Worm (Caenorhabditis elegans): Measurements from ENCODE around the gene F11A5.5.

Gene F11A5.5

ce11 chrV:16194639-16195038 lies 3.5 kb upstream of the F11A5.5 start, which contains the start of gene rabr-4:
Gene rabr-4, plus strand, starts transcription at chrV:16194939.
- TF ChIP-seq lin-14 (GFP tag; optimal IDR thresholded peaks at IDR 0.05), result no peak
- TF ChIP-seq hlh-4 (tag; optimal IDR thresholded peaks at IDR 0.05), result no peak
- no peak for TF ChIP-seq nhr-47 (tag; optimal IDR thresholded peaks at IDR 0.05)
- peak in 1 of 6 experiments; percentile 20 for TF ChIP-seq elt-3 (tag; optimal IDR thresholded peaks at IDR 0.05)
- TF ChIP-seq blmp-1 (tag; optimal IDR thresholded peaks at IDR 0.05), result peak; percentile 46

DNA sequence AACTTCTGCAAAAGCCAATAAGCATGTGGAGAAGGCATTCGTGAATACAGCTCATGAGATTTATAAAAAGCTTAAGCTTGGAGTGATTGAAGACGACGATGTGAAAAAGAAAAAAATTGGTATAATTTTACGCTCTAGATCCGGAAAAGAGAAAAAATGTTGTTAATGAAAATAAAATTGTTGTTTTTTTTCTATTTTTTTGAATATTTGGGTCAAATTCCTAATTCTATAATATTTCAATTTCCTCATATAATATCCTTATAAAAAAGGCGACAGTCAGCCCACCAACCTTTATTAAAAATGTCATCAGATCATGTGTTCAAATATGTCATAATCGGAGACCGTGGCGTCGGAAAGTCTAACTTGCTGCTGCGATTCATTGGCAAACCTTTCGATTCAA lies 2.7 kb upstream of the F11A5.5 start, which contains the start of gene rabr-3:
rabr-3 (plus strand) TSS at position 301 of the 400 bp plus-strand sequence.
- TF ChIP-seq C34B4.2 (tag; optimal IDR thresholded peaks at IDR 0.05), result no peak
- TF ChIP-seq lsy-2 (tag; optimal IDR thresholded peaks at IDR 0.05), result no peak
- no peak for TF ChIP-seq pqm-1 (tag; optimal IDR thresholded peaks at IDR 0.05)
- TF ChIP-seq ceh-88 (GFP tag; IDR thresholded peaks at IDR 0.05), result no peak
- no peak for TF ChIP-seq Y116A8C.19 (tag; optimal IDR thresholded peaks at IDR 0.05; ENCODE audit: borderline replicate concordance)
- no peak for TF ChIP-seq F16B12.6 (tag; optimal IDR thresholded peaks at IDR 0.05)
- TF ChIP-seq nhr-84 (tag; optimal IDR thresholded peaks at IDR 0.05), result no peak
- no peak for TF ChIP-seq nhr-28 (tag; optimal IDR thresholded peaks at IDR 0.05)
- TF ChIP-seq lir-3 (tag; optimal IDR thresholded peaks at IDR 0.05; ENCODE audit: poor library complexity), result no peak
- TF ChIP-seq tlp-1 (tag; optimal IDR thresholded peaks at IDR 0.05), result no peak
- TF ChIP-seq mep-1 (tag; optimal IDR thresholded peaks at IDR 0.05), result no peak
- TF ChIP-seq snu-23 (GFP tag; optimal IDR thresholded peaks at IDR 0.05), result no peak
- no peak for TF ChIP-seq lin-35 (GFP tag; optimal IDR thresholded peaks at IDR 0.05)
- no peak for TF ChIP-seq lin-14 (GFP tag; optimal IDR thresholded peaks at IDR 0.05)
- TF ChIP-seq skn-1 (tag; optimal IDR thresholded peaks at IDR 0.05), result no peak
- TF ChIP-seq ceh-90 (tag; optimal IDR thresholded peaks at IDR 0.05), result no peak
- TF ChIP-seq mab-9 (GFP tag; IDR thresholded peaks at IDR 0.05), result no peak
- no peak for TF ChIP-seq elt-2 (tag; optimal IDR thresholded peaks at IDR 0.05)

- TF ChIP-seq efl-3 (GFP tag; optimal IDR thresholded peaks at IDR 0.05) (no peak), mep-1 (tag; optimal IDR thresholded peaks at IDR 0.05) (no peak), C04F5.9 (tag; optimal IDR thresholded peaks at IDR 0.05) (no peak), nhr-20 (tag; optimal IDR thresholded peaks at IDR 0.05) (no peak), unc-86 (tag; optimal IDR thresholded peaks at IDR 0.05) (no peak), nhr-76 (tag; optimal IDR thresholded peaks at IDR 0.05) (no peak), ztf-4 (tag; optimal IDR thresholded peaks at IDR 0.05) (no peak), snu-23 (GFP tag; optimal IDR thresholded peaks at IDR 0.05) (no peak), sox-4 (tag; optimal IDR thresholded peaks at IDR 0.05) (no peak), elt-2 (tag; optimal IDR thresholded peaks at IDR 0.05) (no peak), nhr-84 (tag; optimal IDR thresholded peaks at IDR 0.05) (no peak), hpl-2 (GFP tag; optimal IDR thresholded peaks at IDR 0.05) (no peak), lir-3 (tag; optimal IDR thresholded peaks at IDR 0.05; ENCODE audit: poor library complexity) (no peak), alr-1 (tag; optimal IDR thresholded peaks at IDR 0.05; ENCODE audit: borderline replicate concordance) (no peak)
Observed at ce11 chrV:16201730-16202129, 3.6 kb downstream of the F11A5.5 start, which contains the start of gene F11A5.17. Gene F11A5.17, plus strand, starts transcription at chrV:16202030.

DNA sequence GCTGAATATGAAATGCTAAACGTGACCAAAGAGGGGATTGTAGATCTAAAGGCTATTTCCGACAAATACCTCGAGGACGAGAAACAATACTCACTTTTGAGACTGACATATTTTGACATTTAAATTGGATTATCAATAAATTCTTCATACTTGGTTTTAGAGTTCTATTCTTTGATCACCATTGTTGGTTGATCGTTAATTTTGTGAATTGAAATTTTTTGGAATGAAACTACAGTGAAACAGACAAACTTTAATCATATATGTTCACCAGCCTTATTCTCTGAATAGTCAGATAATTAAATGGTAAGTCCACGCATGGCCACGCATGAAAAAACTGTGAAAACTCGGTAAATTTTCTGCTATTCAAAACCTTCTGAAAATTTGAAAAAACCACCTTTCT lies 4.5 kb downstream of the F11A5.5 start, which contains the start of gene F11A5.18:
F11A5.18 (plus strand) TSS at position 301 of the 400 bp plus-strand sequence.
- TF ChIP-seq nhr-85 (tag), result no peak

DNA sequence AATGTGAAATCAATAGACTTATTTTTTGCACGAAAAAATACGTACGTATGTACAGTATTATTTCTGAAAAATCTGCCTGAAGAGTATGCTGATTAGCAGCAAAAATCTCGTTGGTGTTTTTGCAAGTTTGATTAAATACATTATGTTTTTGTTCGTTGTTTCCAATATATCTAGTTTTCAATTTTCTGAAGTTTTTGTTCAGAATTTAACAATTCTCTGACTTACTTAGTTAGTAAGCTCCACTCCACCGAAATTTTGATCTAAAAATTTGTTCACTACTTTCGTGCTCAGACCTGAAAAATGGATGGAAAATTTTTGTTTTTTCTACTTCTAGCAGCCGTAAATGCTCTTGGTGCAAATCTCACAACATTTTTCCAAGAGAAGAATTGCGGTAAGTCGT lies 6.8 kb downstream of the F11A5.5 start, which contains the start of gene irld-26:
irld-26 (plus strand) TSS at position 301 of the 400 bp plus-strand sequence.
- no peak for TF ChIP-seq nhr-12 (tag; optimal IDR thresholded peaks at IDR 0.05)
- TF ChIP-seq sup-37 (GFP tag; optimal IDR thresholded peaks at IDR 0.05), result no peak
- TF ChIP-seq lir-3 (tag; optimal IDR thresholded peaks at IDR 0.05; ENCODE audit: poor library complexity), result no peak
- TF ChIP-seq sox-4 (tag; optimal IDR thresholded peaks at IDR 0.05), result no peak
- TF ChIP-seq Y116A8C.19 (tag; optimal IDR thresholded peaks at IDR 0.05; ENCODE audit: borderline replicate concordance), result no peak
- no peak for TF ChIP-seq snpc-4 (tag; optimal IDR thresholded peaks at IDR 0.05)
- no peak for TF ChIP-seq ces-1 (GFP tag; optimal IDR thresholded peaks at IDR 0.05)
- no peak for TF ChIP-seq fkh-4 (tag; optimal IDR thresholded peaks at IDR 0.05; ENCODE audit: borderline replicate concordance)
- TF ChIP-seq sptf-1 (tag; optimal IDR thresholded peaks at IDR 0.05), result no peak
- no peak for TF ChIP-seq lsy-2 (tag; optimal IDR thresholded peaks at IDR 0.05)
- TF ChIP-seq snu-23 (GFP tag; optimal IDR thresholded peaks at IDR 0.05), result no peak
- TF ChIP-seq ama-1 (optimal IDR thresholded peaks at IDR 0.05), result no peak

All from whole organism, L1 larva.